Fruit fly (Drosophila melanogaster): ENCODE results near the gene SF1.

SF1 gene

dm6 chr3R:17566619-17567489, 26.6 kb downstream of the SF1 start:
- no peak for TF ChIP-seq Mnt (GFP tag; optimal IDR thresholded peaks at IDR 0.05)
- TF ChIP-seq pad (GFP tag; optimal IDR thresholded peaks at IDR 0.05), result peak; percentile 0

- TF ChIP-seq CG7101 (tag; optimal IDR thresholded peaks at IDR 0.05) (no peak), ovo (GFP tag; optimal IDR thresholded peaks at IDR 0.05) (no peak), CG14711 (tag; optimal IDR thresholded peaks at IDR 0.05) (no peak), CG33017 (tag; optimal IDR thresholded peaks at IDR 0.05) (no peak), Hr96 (GFP tag; optimal IDR thresholded peaks at IDR 0.05) (no peak), cnc (optimal IDR thresholded peaks at IDR 0.05) (no peak), CG11617 (GFP tag; optimal IDR thresholded peaks at IDR 0.05) (no peak), toe (GFP tag; optimal IDR thresholded peaks at IDR 0.05) (no peak), CG1620 (GFP tag; optimal IDR thresholded peaks at IDR 0.05) (no peak), CG7045 (GFP tag; optimal IDR thresholded peaks at IDR 0.05) (no peak), Mnt (GFP tag; optimal IDR thresholded peaks at IDR 0.05) (no peak), Clk (GFP tag; optimal IDR thresholded peaks at IDR 0.05) (no peak), pad (GFP tag; optimal IDR thresholded peaks at IDR 0.05) (no peak), Crg-1 (GFP tag; optimal IDR thresholded peaks at IDR 0.05) (no peak), cic (GFP tag; optimal IDR thresholded peaks at IDR 0.05) (no peak)
Observed at dm6 chr3R:17583658-17584460, 43.6 kb downstream of the SF1 start.

dm6 chr3R:17588805-17589204, 48.6 kb downstream of the SF1 start:
- no peak for TF ChIP-seq bab1 (GFP tag; optimal IDR thresholded peaks at IDR 0.05)
- no peak for TF ChIP-seq CG5204 (GFP tag; optimal IDR thresholded peaks at IDR 0.05)
- TF ChIP-seq Clk (GFP tag; optimal IDR thresholded peaks at IDR 0.05), result no peak
- TF ChIP-seq Crg-1 (GFP tag; optimal IDR thresholded peaks at IDR 0.05), result no peak
- no peak for TF ChIP-seq ovo (GFP tag; optimal IDR thresholded peaks at IDR 0.05)
- TF ChIP-seq CG33017 (tag; optimal IDR thresholded peaks at IDR 0.05), result no peak
- no peak for TF ChIP-seq Hr96 (GFP tag; optimal IDR thresholded peaks at IDR 0.05)
- TF ChIP-seq cic (GFP tag; optimal IDR thresholded peaks at IDR 0.05), result no peak
- no peak for TF ChIP-seq Mnt (GFP tag; optimal IDR thresholded peaks at IDR 0.05)
- no peak for TF ChIP-seq tj (GFP tag; optimal IDR thresholded peaks at IDR 0.05)
- no peak for TF ChIP-seq CG7045 (GFP tag; optimal IDR thresholded peaks at IDR 0.05)
- TF ChIP-seq pad (GFP tag; optimal IDR thresholded peaks at IDR 0.05), result no peak
- no peak for TF ChIP-seq CG14711 (tag; optimal IDR thresholded peaks at IDR 0.05)
- no peak for TF ChIP-seq CG11617 (GFP tag; optimal IDR thresholded peaks at IDR 0.05)
- no peak for TF ChIP-seq CG1620 (GFP tag; optimal IDR thresholded peaks at IDR 0.05)
- no peak for TF ChIP-seq cnc (optimal IDR thresholded peaks at IDR 0.05)

- no peak for TF ChIP-seq CG7045 (GFP tag; optimal IDR thresholded peaks at IDR 0.05)
Observed at dm6 chr3R:17591831-17592230, 51.6 kb downstream of the SF1 start.

dm6 chr3R:17593470-17593869, 53.2 kb downstream of the SF1 start:
- no peak for TF ChIP-seq cnc (optimal IDR thresholded peaks at IDR 0.05)
- no peak for TF ChIP-seq kay (GFP tag; ENCODE audit: borderline replicate concordance)
- TF ChIP-seq Clk (GFP tag; optimal IDR thresholded peaks at IDR 0.05), result no peak
- no peak for TF ChIP-seq CG14711 (tag; optimal IDR thresholded peaks at IDR 0.05)
- no peak for TF ChIP-seq CG7045 (GFP tag; optimal IDR thresholded peaks at IDR 0.05)
- TF ChIP-seq CG1620 (GFP tag; optimal IDR thresholded peaks at IDR 0.05), result no peak
- TF ChIP-seq tj (GFP tag; optimal IDR thresholded peaks at IDR 0.05), result no peak

- no peak for TF ChIP-seq Mnt (GFP tag; optimal IDR thresholded peaks at IDR 0.05)
- no peak for TF ChIP-seq toe (GFP tag; optimal IDR thresholded peaks at IDR 0.05)
- no peak for TF ChIP-seq Hr96 (GFP tag; optimal IDR thresholded peaks at IDR 0.05)
- TF ChIP-seq CG7101 (tag; optimal IDR thresholded peaks at IDR 0.05), result no peak
- no peak for TF ChIP-seq tj (GFP tag; optimal IDR thresholded peaks at IDR 0.05)
- no peak for TF ChIP-seq pad (GFP tag; optimal IDR thresholded peaks at IDR 0.05)
Observed at dm6 chr3R:17594086-17594485, 53.9 kb downstream of the SF1 start, which contains the start of gene Sgs5bis. Sgs5bis (plus strand) TSS chr3R:17594386.
